Fruit fly (Drosophila melanogaster): ENCODE results near the gene EloA.

EloA gene

DNA sequence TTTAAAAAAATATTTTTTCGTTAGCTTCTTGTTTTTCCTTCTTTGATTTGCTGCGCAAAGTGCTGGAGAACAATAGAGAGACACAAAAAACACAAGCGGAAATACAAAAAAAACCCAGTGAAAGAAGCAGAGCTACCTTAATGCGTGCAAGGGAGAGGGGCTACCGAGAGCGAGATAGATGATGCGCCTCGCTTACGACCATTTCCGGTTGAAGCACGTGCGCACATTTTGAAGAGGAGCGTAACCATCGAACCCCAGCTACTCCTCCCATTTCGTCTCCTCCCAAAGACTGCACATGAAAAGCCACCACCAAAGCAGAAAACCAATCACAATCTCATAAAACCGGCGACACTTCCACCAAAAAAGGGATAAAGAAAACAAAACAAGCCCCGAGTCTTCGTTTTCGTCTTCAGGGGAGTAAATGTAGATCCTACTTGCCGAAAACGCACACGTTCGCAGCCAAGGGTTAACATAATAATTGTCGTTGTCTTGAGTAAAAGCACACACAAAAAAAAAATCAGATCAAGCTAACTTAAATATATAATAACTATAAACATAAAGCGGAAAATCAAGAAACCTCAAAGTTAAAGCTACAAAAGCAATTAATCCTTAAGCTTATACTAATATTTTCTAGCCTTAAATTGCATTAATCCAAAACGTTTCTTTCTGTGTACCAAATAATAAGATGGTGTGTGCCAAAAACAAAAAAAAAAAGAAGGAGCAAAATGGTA is 45.9 kb downstream of the EloA start (continued):
- peak; percentile 43 for TF ChIP-seq unpg (GFP tag; optimal IDR thresholded peaks at IDR 0.05)
- TF ChIP-seq CG15073 (GFP tag; optimal IDR thresholded peaks at IDR 0.05), result no peak
- TF ChIP-seq CG34224 (GFP tag; IDR thresholded peaks at IDR 0.05; ENCODE audit: partially characterized antibody), result no peak
- TF ChIP-seq Ptx1 (GFP tag; IDR thresholded peaks at IDR 0.05), result peak; percentile 22; the same call in 1 of the 2 replicates
- TF ChIP-seq caup (GFP tag; optimal IDR thresholded peaks at IDR 0.05; ENCODE audit: severe bottlenecking), result peak; percentile 13
- no peak for TF ChIP-seq mam (GFP tag; optimal IDR thresholded peaks at IDR 0.05)
- TF ChIP-seq prd (optimal IDR thresholded peaks at IDR 0.05), result no peak
- TF ChIP-seq prd (GFP tag; IDR thresholded peaks at IDR 0.05), result peak; percentile 51; the same call in 2 of the 3 replicates
- peak; percentile 31 for TF ChIP-seq CoRest (tag; optimal IDR thresholded peaks at IDR 0.05)
- TF ChIP-seq CG32532 (GFP tag; IDR thresholded peaks at IDR 0.05), result no peak
- peak; percentile 61 for TF ChIP-seq Med (GFP tag)
- TF ChIP-seq CG14014 (GFP tag; IDR thresholded peaks at IDR 0.05), result no peak
- peak; percentile 20 for TF ChIP-seq Max (GFP tag; optimal IDR thresholded peaks at IDR 0.05)
- TF ChIP-seq CG5245 (GFP tag; optimal IDR thresholded peaks at IDR 0.05), result peak; percentile 15
- no peak for TF ChIP-seq gro (GFP tag; optimal IDR thresholded peaks at IDR 0.05)
- peak; percentile 60 for TF ChIP-seq CG9727 (GFP tag; optimal IDR thresholded peaks at IDR 0.05)
- peak; percentile 54 for TF ChIP-seq CG15514 (GFP tag; optimal IDR thresholded peaks at IDR 0.05)
- TF ChIP-seq CG10431 (GFP tag; optimal IDR thresholded peaks at IDR 0.05), result peak; percentile 18
- TF ChIP-seq fd64A (GFP tag; optimal IDR thresholded peaks at IDR 0.05), result no peak
- TF ChIP-seq CG8388 (GFP tag; optimal IDR thresholded peaks at IDR 0.05), result peak; percentile 27
- no peak for TF ChIP-seq D19B (GFP tag; optimal IDR thresholded peaks at IDR 0.05)
- TF ChIP-seq tio (GFP tag; optimal IDR thresholded peaks at IDR 0.05), result peak; percentile 32
- TF ChIP-seq CG7556 (GFP tag; optimal IDR thresholded peaks at IDR 0.05), result peak; percentile 8
- TF ChIP-seq zfh1 (GFP tag; IDR thresholded peaks at IDR 0.05), result peak; percentile 68; the same call in 2 of the 3 replicates
- TF ChIP-seq CG14710 (tag; optimal IDR thresholded peaks at IDR 0.05), result peak; percentile 52
- TF ChIP-seq fd96Cb (tag; optimal IDR thresholded peaks at IDR 0.05), result peak; percentile 58
- no peak for TF ChIP-seq CG4328 (GFP tag; optimal IDR thresholded peaks at IDR 0.05)
- TF ChIP-seq abd-A (tag; optimal IDR thresholded peaks at IDR 0.05), result no peak
- peak in 1 of 2 experiments; percentile 66 for TF ChIP-seq bsh (GFP tag; optimal IDR thresholded peaks at IDR 0.05)
- TF ChIP-seq CG8478 (optimal IDR thresholded peaks at IDR 0.05), result no peak
- TF ChIP-seq CG3838 (GFP tag; optimal IDR thresholded peaks at IDR 0.05), result no peak
- TF ChIP-seq CG17568 (GFP tag; optimal IDR thresholded peaks at IDR 0.05), result no peak
- TF ChIP-seq ci (GFP tag; IDR thresholded peaks at IDR 0.05), result peak; percentile 63
- TF ChIP-seq phol (tag; optimal IDR thresholded peaks at IDR 0.05), result peak; percentile 70
- TF ChIP-seq Vsx1 (GFP tag; optimal IDR thresholded peaks at IDR 0.05), result peak; percentile 18
- TF ChIP-seq ranshi (GFP tag; IDR thresholded peaks at IDR 0.05), result no peak
- TF ChIP-seq lbe (GFP tag; optimal IDR thresholded peaks at IDR 0.05), result no peak
- peak; percentile 36 for TF ChIP-seq trem (tag; optimal IDR thresholded peaks at IDR 0.05)
- peak; percentile 18 for TF ChIP-seq Oli (tag; optimal IDR thresholded peaks at IDR 0.05)
- no peak for TF ChIP-seq CG16813 (GFP tag; IDR thresholded peaks at IDR 0.05; ENCODE audit: partially characterized antibody)
- TF ChIP-seq TFAM (GFP tag; optimal IDR thresholded peaks at IDR 0.05), result no peak
- TF ChIP-seq Sox102F (GFP tag; optimal IDR thresholded peaks at IDR 0.05), result peak; percentile 55
- TF ChIP-seq jing (GFP tag; optimal IDR thresholded peaks at IDR 0.05), result no peak
- TF ChIP-seq CG16779 (GFP tag; IDR thresholded peaks at IDR 0.05), result no peak
- no peak for TF ChIP-seq YL-1 (GFP tag; optimal IDR thresholded peaks at IDR 0.05)
- peak; percentile 17 for TF ChIP-seq zf30C (GFP tag; optimal IDR thresholded peaks at IDR 0.05)
- no peak for TF ChIP-seq CG13894 (tag; optimal IDR thresholded peaks at IDR 0.05)
- TF ChIP-seq CG15601 (tag; optimal IDR thresholded peaks at IDR 0.05), result no peak
- TF ChIP-seq grau (tag; optimal IDR thresholded peaks at IDR 0.05), result peak; percentile 14
